Worm (Caenorhabditis elegans) whole organism, L2 larva: Measurements from ENCODE around the gene dnj-16.

ENCODE experiments used
- ZK546.5 ChIP-seq: sonication (generic microtip); optimal IDR thresholded peaks from 2 replicates; lab custom pipeline; 2017; ENCODE audit warnings: missing biosample characterization, missing genetic modification characterization
- fos-1 ChIP-seq: fragments of 150-350 bp; optimal IDR thresholded peaks from 2 replicates; lab custom pipeline; 2014; ENCODE audit warnings: missing biosample characterization, missing genetic modification characterization
- lin-11 ChIP-seq: fragments of 150-350 bp; sonication (generic microtip); optimal IDR thresholded peaks from 2 replicates; lab custom pipeline; 2014; ENCODE audit warnings: missing biosample characterization, missing genetic modification characterization, inconsistent platforms, mixed read lengths
- skn-1 ChIP-seq: sonication (generic microtip); optimal IDR thresholded peaks from 2 replicates; lab custom pipeline; 2017; ENCODE audit warnings: missing biosample characterization, missing genetic modification characterization
- unc-62 ChIP-seq: fragments of 150-350 bp; optimal IDR thresholded peaks from 2 replicates; lab custom pipeline; 2014; ENCODE audit warnings: missing biosample characterization, missing genetic modification reagents, missing genetic modification characterization

DNA sequence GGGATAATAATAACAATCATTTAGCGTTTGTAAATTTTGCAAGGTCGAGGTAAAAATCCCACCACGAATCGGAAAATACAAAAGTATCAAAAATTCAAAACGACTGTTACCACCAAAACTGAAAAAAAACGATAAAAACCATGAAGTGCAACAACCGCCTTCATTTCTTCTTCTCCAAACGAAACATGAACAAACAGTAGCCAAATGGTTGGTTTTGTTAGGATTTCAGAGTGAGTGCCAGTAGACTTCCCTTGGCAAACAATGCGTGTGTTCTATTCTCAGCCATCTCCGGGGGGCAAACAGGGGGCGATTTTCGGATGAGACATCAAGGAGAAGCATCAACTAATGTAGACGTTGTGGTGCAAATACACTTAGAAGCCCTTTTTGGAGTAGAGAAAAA is 33.8 kb downstream of the dnj-16 start:
- TF ChIP-seq unc-62 (GFP tag; lab: Kevin White, UChicago) = no peak
- no peak for TF ChIP-seq fos-1 (tag; lab: Kevin White, UChicago)
- TF ChIP-seq skn-1 (tag; lab: Kevin White, UChicago) = no peak
- TF ChIP-seq lin-11 (tag; lab: Kevin White, UChicago) = no peak
- TF ChIP-seq ZK546.5 = no peak
